Fruit fly (Drosophila melanogaster) whole organism, prepupa: ENCODE data around the gene CG17105.
A peak's percentile ranks its signal among the peaks of the same experiment; 100 is the strongest.

ENCODE experiments used
- Blimp-1 ChIP-seq: fragments of 200-800 bp; sonication (Bioruptor generic); optimal IDR thresholded peaks from 3 replicates; lab custom pipeline; 2017; ENCODE audit warnings: missing biosample characterization, missing genetic modification characterization, mild to moderate bottlenecking, moderate library complexity, missing genetic modification reagents
- CG10631 ChIP-seq: fragments of 200-800 bp; sonication (Bioruptor generic); optimal IDR thresholded peaks from 2 replicates; lab custom pipeline; 2016; ENCODE audit warnings: missing biosample characterization, missing genetic modification characterization
- CG10669 ChIP-seq: fragments of 200-800 bp; sonication (Bioruptor generic); optimal IDR thresholded peaks from 3 replicates; lab custom pipeline; 2018; ENCODE audit warnings: missing biosample characterization, mild to moderate bottlenecking, missing genetic modification characterization, moderate library complexity
- CG11294 ChIP-seq: fragments of 200-800 bp; sonication (Bioruptor generic); IDR thresholded peaks from 2 replicates; pipeline ENCODE4 v1.3.6; 2022; ENCODE audit warnings: missing biosample characterization, missing genetic modification characterization
- CG11902 ChIP-seq: fragments of 200-800 bp; sonication (Bioruptor generic); optimal IDR thresholded peaks from 3 replicates; lab custom pipeline; 2016; ENCODE audit warnings: missing biosample characterization, missing genetic modification characterization
- CG15336 ChIP-seq: fragments of 200-800 bp; sonication (Bioruptor generic); IDR thresholded peaks from 2 replicates; pipeline ENCODE4 v1.3.6; 2022; ENCODE audit warnings: missing biosample characterization, missing genetic modification characterization
- CG1621 ChIP-seq: fragments of 200-800 bp; sonication (Bioruptor generic); optimal IDR thresholded peaks from 3 replicates; lab custom pipeline; 2018; ENCODE audit warnings: missing biosample characterization, mild to moderate bottlenecking, missing genetic modification characterization
- CG3032 ChIP-seq: fragments of 200-800 bp; optimal IDR thresholded peaks from 2 replicates; lab custom pipeline; 2019; ENCODE audit warnings: missing biosample characterization, mild to moderate bottlenecking, missing genetic modification characterization, moderate library complexity
- CG31627 ChIP-seq: fragments of 200-800 bp; sonication (Bioruptor generic); optimal IDR thresholded peaks from 3 replicates; lab custom pipeline; 2016; ENCODE audit warnings: missing biosample characterization, missing genetic modification characterization
- CG32006 ChIP-seq: fragments of 200-800 bp; sonication (Bioruptor generic); optimal IDR thresholded peaks from 3 replicates; lab custom pipeline; 2017; ENCODE audit warnings: missing biosample characterization, mild to moderate bottlenecking, missing genetic modification characterization
- CG34406 ChIP-seq: fragments of 200-800 bp; sonication (Bioruptor generic); optimal IDR thresholded peaks from 3 replicates; lab custom pipeline; 2016; ENCODE audit warnings: missing biosample characterization, missing genetic modification characterization
- CG3919 ChIP-seq: fragments of 200-800 bp; sonication (Bioruptor generic); optimal IDR thresholded peaks from 3 replicates; lab custom pipeline; 2016; ENCODE audit warnings: missing biosample characterization, missing genetic modification characterization
- CG4318 ChIP-seq: fragments of 200-800 bp; sonication (Bioruptor generic); optimal IDR thresholded peaks from 3 replicates; lab custom pipeline; 2017; ENCODE audit warnings: missing biosample characterization, mild to moderate bottlenecking, missing genetic modification characterization
- CG6163 ChIP-seq: fragments of 200-800 bp; sonication (Bioruptor generic); IDR thresholded peaks from 3 replicates; pipeline ENCODE4 v1.3.6; 2022; ENCODE audit warnings: missing biosample characterization, missing genetic modification characterization
- CG6276 ChIP-seq: fragments of 200-800 bp; sonication (Bioruptor generic); optimal IDR thresholded peaks from 2 replicates; lab custom pipeline; 2017; ENCODE audit warnings: missing biosample characterization, mild to moderate bottlenecking, missing genetic modification characterization
- CG6808 ChIP-seq: fragments of 200-800 bp; sonication (Bioruptor generic); optimal IDR thresholded peaks from 3 replicates; lab custom pipeline; 2017; ENCODE audit warnings: missing biosample characterization, missing genetic modification characterization, mild to moderate bottlenecking, moderate library complexity, missing genetic modification reagents
- CG6854 ChIP-seq: fragments of 200-800 bp; sonication (Bioruptor generic); optimal IDR thresholded peaks from 2 replicates; lab custom pipeline; 2017; ENCODE audit warnings: missing biosample characterization, mild to moderate bottlenecking, missing genetic modification characterization
- CG8119 ChIP-seq: fragments of 200-800 bp; sonication (Bioruptor generic); IDR thresholded peaks from 3 replicates; pipeline ENCODE4 v1.3.6; 2022; ENCODE audit warnings: missing biosample characterization, missing genetic modification characterization
- CG8632 ChIP-seq: fragments of 200-800 bp; sonication (Bioruptor generic); optimal IDR thresholded peaks from 3 replicates; lab custom pipeline; 2016; ENCODE audit warnings: missing biosample characterization, missing genetic modification characterization
- Eip75B ChIP-seq: fragments of 200-800 bp; sonication (Bioruptor generic); optimal IDR thresholded peaks from 3 replicates; lab custom pipeline; 2016; ENCODE audit warnings: missing biosample characterization, missing genetic modification characterization
- Eip78C ChIP-seq: fragments of 200-800 bp; sonication (Bioruptor generic); peaks from one replicate; lab custom pipeline; 2016; ENCODE audit warnings: missing biosample characterization, missing genetic modification characterization
- Eip93F ChIP-seq: fragments of 200-800 bp; sonication (Bioruptor generic); optimal IDR thresholded peaks from 2 replicates; lab custom pipeline; 2016; ENCODE audit warnings: missing biosample characterization, mild to moderate bottlenecking, missing genetic modification characterization
- Ets21C ChIP-seq: fragments of 200-800 bp; sonication (Bioruptor generic); optimal IDR thresholded peaks from 3 replicates; lab custom pipeline; 2016; ENCODE audit warnings: missing biosample characterization, missing genetic modification characterization
- Ets96B ChIP-seq: fragments of 200-800 bp; optimal IDR thresholded peaks from 2 replicates; lab custom pipeline; 2019; ENCODE audit warnings: missing biosample characterization, mild to moderate bottlenecking, missing genetic modification characterization, moderate library complexity
- Hr38 ChIP-seq: sonication (Bioruptor generic); optimal IDR thresholded peaks from 2 replicates; lab custom pipeline; 2016; ENCODE audit warnings: missing biosample characterization, missing genetic modification characterization
- Hr39 ChIP-seq: fragments of 200-800 bp; sonication (Bioruptor generic); optimal IDR thresholded peaks from 2 replicates; lab custom pipeline; 2016; ENCODE audit warnings: missing biosample characterization, missing genetic modification characterization
- Hr4 ChIP-seq: fragments of 200-800 bp; sonication (Bioruptor generic); optimal IDR thresholded peaks from 3 replicates; lab custom pipeline; 2016; ENCODE audit warnings: missing biosample characterization, missing genetic modification characterization
- Lpt ChIP-seq: fragments of 200-800 bp; sonication (Bioruptor generic); optimal IDR thresholded peaks from 3 replicates; lab custom pipeline; 2016; ENCODE audit warnings: missing biosample characterization, missing genetic modification characterization
- Met ChIP-seq: fragments of 200-800 bp; sonication (Bioruptor generic); optimal IDR thresholded peaks from 3 replicates; lab custom pipeline; 2016; ENCODE audit warnings: missing biosample characterization, missing genetic modification characterization
- OdsH ChIP-seq: fragments of 200-800 bp; sonication (Bioruptor generic); optimal IDR thresholded peaks from 3 replicates; lab custom pipeline; 2016; ENCODE audit warnings: missing biosample characterization, missing genetic modification characterization
- Smox ChIP-seq: fragments of 200-800 bp; sonication (Bioruptor generic); optimal IDR thresholded peaks from 3 replicates; lab custom pipeline; 2016; ENCODE audit warnings: missing biosample characterization, missing genetic modification characterization
- Sox14 ChIP-seq: fragments of 200-800 bp; sonication (Bioruptor generic); optimal IDR thresholded peaks from 3 replicates; lab custom pipeline; 2016; ENCODE audit warnings: missing biosample characterization, missing genetic modification characterization
- acj6 ChIP-seq: fragments of 200-800 bp; sonication (Bioruptor generic); optimal IDR thresholded peaks from 3 replicates; lab custom pipeline; 2016; ENCODE audit warnings: missing biosample characterization, missing genetic modification characterization
- dac ChIP-seq: fragments of 200-800 bp; sonication (Bioruptor generic); optimal IDR thresholded peaks from 2 replicates; lab custom pipeline; 2017; ENCODE audit warnings: missing biosample characterization, mild to moderate bottlenecking, missing genetic modification characterization
- dsx ChIP-seq: fragments of 200-800 bp; optimal IDR thresholded peaks from 3 replicates; lab custom pipeline; 2019; ENCODE audit warnings: missing biosample characterization, mild to moderate bottlenecking, missing genetic modification characterization, moderate library complexity; ENCODE audit not compliant: poor library complexity, severe bottlenecking
- fd85E ChIP-seq: fragments of 200-800 bp; sonication (Bioruptor generic); optimal IDR thresholded peaks from 3 replicates; lab custom pipeline; 2016; ENCODE audit warnings: missing biosample characterization, missing genetic modification characterization
- pdm3 ChIP-seq: fragments of 200-800 bp; sonication (Bioruptor generic); optimal IDR thresholded peaks from 3 replicates; lab custom pipeline; 2016; ENCODE audit warnings: missing biosample characterization, missing genetic modification characterization
- salr ChIP-seq, 2 experiments: fragments of 200-800 bp; sonication (Bioruptor generic); optimal IDR thresholded peaks; 3 replicates each; lab custom pipeline; 2016 to 2018; ENCODE audit warnings: missing biosample characterization in 2 of 2, missing genetic modification characterization in 2 of 2, mild to moderate bottlenecking in 1 of 2
- svp ChIP-seq: fragments of 200-800 bp; sonication (Bioruptor generic); peaks from one replicate; lab custom pipeline; 2016; ENCODE audit warnings: missing biosample characterization, missing genetic modification characterization
- topi ChIP-seq: fragments of 200-800 bp; sonication (Bioruptor generic); optimal IDR thresholded peaks from 3 replicates; lab custom pipeline; 2016; ENCODE audit warnings: missing biosample characterization, missing genetic modification characterization

The CG17105 gene

dm6 chr2L:10676933-10677714 lies 3.7 kb upstream of the CG17105 start, which contains the start of gene CG17104 (continued):
- TF ChIP-seq CG4318 (peak; percentile 67), CG8119 (GFP tag; lab: Robert Waterston, UW) (peak; percentile 89), CG6163 (GFP tag; lab: Robert Waterston, UW) (peak; percentile 68; the same call in 2 of the 3 replicates), CG11294 (GFP tag; lab: Robert Waterston, UW) (0 out of 2 replicates have a peak, but pooled peaks have one; percentile 16), Ets96B (peak; percentile 72), salr (GFP tag; optimal IDR thresholded peaks at IDR 0.05; lab: Kevin White, UChicago) (peak in 1 of 2 experiments; percentile 48), CG31627 (peak; percentile 47), Eip78C (GFP tag; lab: Kevin White, UChicago) (peak; percentile 94), CG3032 (tag; lab: Kevin White, UChicago) (peak; percentile 61), CG8632 (GFP tag; lab: Kevin White, UChicago) (peak; percentile 61), Ets21C (GFP tag; lab: Kevin White, UChicago) (peak; percentile 6), OdsH (GFP tag; lab: Kevin White, UChicago) (peak; percentile 71), CG1621 (tag; lab: Kevin White, UChicago) (peak; percentile 55), CG6854 (GFP tag; lab: Kevin White, UChicago) (no peak), Hr39 (GFP tag; lab: Kevin White, UChicago) (peak; percentile 52), acj6 (GFP tag; lab: Kevin White, UChicago) (peak; percentile 61), Smox (GFP tag; lab: Kevin White, UChicago) (peak; percentile 55), Eip75B (GFP tag; lab: Kevin White, UChicago) (peak; percentile 73), Lpt (GFP tag; lab: Kevin White, UChicago) (peak; percentile 68), CG34406 (GFP tag; lab: Kevin White, UChicago) (peak; percentile 55), Hr38 (GFP tag; lab: Kevin White, UChicago) (no peak), CG6276 (peak; percentile 77), pdm3 (peak; percentile 73), CG11902 (GFP tag; lab: Kevin White, UChicago) (peak; percentile 4), CG6808 (GFP tag; lab: Kevin White, UChicago) (peak; percentile 56)

dm6 chr2L:10677715-10678088 lies 3.1 kb upstream of the CG17105 start:
- peak; percentile 26 for TF ChIP-seq CG32006
- peak; percentile 4; the same call in 1 of the 2 replicates for TF ChIP-seq CG15336
- TF ChIP-seq Sox14 (GFP tag; lab: Kevin White, UChicago) = no peak
- no peak for TF ChIP-seq CG6854 (GFP tag; lab: Kevin White, UChicago)

- TF ChIP-seq svp (GFP tag; lab: Kevin White, UChicago) (peak; percentile 59), CG8119 (GFP tag; lab: Robert Waterston, UW) (peak; percentile 31; the same call in 1 of the 3 replicates), Hr4 (GFP tag; lab: Kevin White, UChicago) (peak; percentile 35), CG6163 (GFP tag; lab: Robert Waterston, UW) (0 out of 3 replicates have a peak, but pooled peaks have one; percentile 26), Eip93F (no peak), Smox (GFP tag; lab: Kevin White, UChicago) (no peak), CG15336 (0 out of 2 replicates have a peak, but pooled peaks have one; percentile 30), CG32006 (peak; percentile 16), Met (GFP tag; lab: Kevin White, UChicago) (peak; percentile 5), Eip78C (GFP tag; lab: Kevin White, UChicago) (peak; percentile 61)
These were observed 1.3 kb upstream of the CG17105 start for dm6 chr2L:10679568-10679967.

dm6 chr2L:10681602-10682001 lies 772 bp downstream of the CG17105 start, which contains the start of gene CG17107:
CG17107 (plus strand) TSS chr2L:10681902.
- TF ChIP-seq fd85E (GFP tag; lab: Kevin White, UChicago) = no peak
- no peak for TF ChIP-seq Blimp-1 (GFP tag; lab: Kevin White, UChicago)
- no peak for TF ChIP-seq Hr39 (GFP tag; lab: Kevin White, UChicago)
- no peak for TF ChIP-seq CG3919 (GFP tag; lab: Kevin White, UChicago)
- TF ChIP-seq CG10631 (GFP tag; lab: Kevin White, UChicago) = no peak
- no peak for TF ChIP-seq Sox14 (GFP tag; lab: Kevin White, UChicago)
- no peak for TF ChIP-seq dac (GFP tag; lab: Kevin White, UChicago)
- no peak for TF ChIP-seq CG10669 (GFP tag; lab: Kevin White, UChicago)
- no peak for TF ChIP-seq CG6854 (GFP tag; lab: Kevin White, UChicago)
- TF ChIP-seq Ets96B = no peak
- no peak for TF ChIP-seq topi (GFP tag; lab: Kevin White, UChicago)
- no peak for TF ChIP-seq dsx (GFP tag; lab: Kevin White, UChicago)
- TF ChIP-seq CG32006 = no peak
